Worm (Caenorhabditis elegans) whole organism, early embryonic: ENCODE results near the gene C39H7.4.

ENCODE experiments used
- B0310.2 ChIP-seq: sonication (generic microtip); optimal IDR thresholded peaks from 2 replicates; lab custom pipeline; 2016; ENCODE audit warnings: mild to moderate bottlenecking, missing genetic modification characterization, missing compliant biosample characterization
- F13C5.2 ChIP-seq: sonication (generic microtip); optimal IDR thresholded peaks from 2 replicates; lab custom pipeline; 2017; ENCODE audit warnings: mild to moderate bottlenecking, missing genetic modification characterization, inconsistent platforms, missing compliant biosample characterization
- aly-1 ChIP-seq: sonication (generic microtip); optimal IDR thresholded peaks from 2 replicates; lab custom pipeline; 2016; ENCODE audit warnings: missing genetic modification characterization, missing compliant biosample characterization
- ama-1 ChIP-seq: fragments of 150-350 bp; optimal IDR thresholded peaks from 2 replicates; lab custom pipeline; 2014
- ceh-13 ChIP-seq: fragments of 200-800 bp; sonication (Bioruptor generic); optimal IDR thresholded peaks from 2 replicates; lab custom pipeline; 2018; ENCODE audit warnings: mild to moderate bottlenecking, missing genetic modification characterization, missing compliant biosample characterization
- ceh-36 ChIP-seq: sonication (generic microtip); optimal IDR thresholded peaks from 2 replicates; lab custom pipeline; 2016; ENCODE audit warnings: missing genetic modification characterization, inconsistent platforms, missing compliant biosample characterization
- ets-7 ChIP-seq: sonication (generic microtip); optimal IDR thresholded peaks from 2 replicates; lab custom pipeline; 2016; ENCODE audit warnings: missing genotype, missing genetic modification characterization, missing compliant biosample characterization
- flt-1 ChIP-seq: fragments of 200-800 bp; sonication (Bioruptor generic); IDR thresholded peaks from 2 replicates; pipeline ENCODE4 v1.3.6; 2022; ENCODE audit warnings: missing genetic modification characterization, missing compliant biosample characterization
- hmbx-1 ChIP-seq: sonication (generic microtip); optimal IDR thresholded peaks from 2 replicates; lab custom pipeline; 2016; ENCODE audit warnings: mild to moderate bottlenecking, missing genetic modification characterization, missing compliant biosample characterization
- hmg-4 ChIP-seq: fragments of 200-800 bp; sonication (Bioruptor generic); optimal IDR thresholded peaks from 2 replicates; lab custom pipeline; 2018; ENCODE audit warnings: mild to moderate bottlenecking, missing genetic modification characterization, missing compliant biosample characterization
- hnd-1 ChIP-seq: sonication (generic microtip); optimal IDR thresholded peaks from 2 replicates; lab custom pipeline; 2016; ENCODE audit warnings: missing genetic modification characterization, missing compliant biosample characterization
- pes-1 ChIP-seq: fragments of 200-800 bp; sonication (Bioruptor generic); IDR thresholded peaks from 2 replicates; pipeline ENCODE4 v1.3.6; 2022; ENCODE audit warnings: missing genetic modification reagents, missing genetic modification characterization, missing compliant biosample characterization
- scrt-1 ChIP-seq: fragments of 200-800 bp; sonication (Bioruptor generic); IDR thresholded peaks from 2 replicates; pipeline ENCODE4 v1.3.6; 2022; ENCODE audit warnings: missing genetic modification characterization, missing compliant biosample characterization
- sea-1 ChIP-seq: fragments of 200-800 bp; sonication (Bioruptor generic); conservative IDR thresholded peaks from 2 replicates; pipeline ENCODE4 v1.3.6; 2022; ENCODE audit warnings: missing genetic modification characterization, missing compliant biosample characterization
- tbx-11 ChIP-seq: fragments of 200-800 bp; sonication (Bioruptor generic); IDR thresholded peaks from 2 replicates; pipeline ENCODE4 v1.3.6; 2022; ENCODE audit warnings: missing genetic modification characterization, missing compliant biosample characterization
- tbx-37 ChIP-seq: fragments of 200-800 bp; sonication (Bioruptor generic); conservative IDR thresholded peaks from 2 replicates; pipeline ENCODE4 v1.3.6; 2022; ENCODE audit warnings: missing genetic modification reagents, missing genetic modification characterization, missing compliant biosample characterization
- tra-4 ChIP-seq: sonication (generic microtip); optimal IDR thresholded peaks from 2 replicates; lab custom pipeline; 2017; ENCODE audit warnings: missing genetic modification characterization, missing compliant biosample characterization

C39H7.4 gene

DNA sequence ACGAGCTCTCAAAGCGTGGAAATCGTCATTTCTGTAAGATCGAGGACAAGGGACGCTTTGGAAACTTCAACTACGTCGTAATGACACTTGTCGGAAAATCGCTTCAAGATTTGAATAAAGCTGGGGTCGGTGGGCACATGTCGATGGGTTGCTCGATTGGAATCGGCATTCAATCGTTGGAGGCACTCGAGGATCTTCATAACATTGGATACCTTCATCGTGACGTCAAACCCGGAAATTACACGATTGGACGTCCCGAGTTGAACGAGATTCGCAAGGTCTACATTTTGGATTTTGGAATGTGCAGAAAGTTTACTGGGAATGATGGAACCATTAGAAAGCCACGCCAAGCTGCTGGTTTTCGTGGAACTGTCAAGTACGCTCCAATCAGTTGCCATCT, 18.1 kb upstream of the C39H7.4 start:
- TF ChIP-seq scrt-1 (no peak), F13C5.2 (tag; lab: Kevin White, UChicago) (no peak), pes-1 (no peak), hnd-1 (tag; lab: Kevin White, UChicago) (no peak), B0310.2 (no peak), aly-1 (tag; lab: Kevin White, UChicago) (no peak), ceh-36 (tag; lab: Kevin White, UChicago) (no peak), ama-1 (lab: Kevin White, UChicago) (no peak), ets-7 (tag; lab: Kevin White, UChicago) (no peak), tra-4 (tag; lab: Kevin White, UChicago) (no peak), hmbx-1 (tag; lab: Kevin White, UChicago) (no peak), tbx-11 (GFP tag; lab: Robert Waterston, UW) (no peak)

DNA sequence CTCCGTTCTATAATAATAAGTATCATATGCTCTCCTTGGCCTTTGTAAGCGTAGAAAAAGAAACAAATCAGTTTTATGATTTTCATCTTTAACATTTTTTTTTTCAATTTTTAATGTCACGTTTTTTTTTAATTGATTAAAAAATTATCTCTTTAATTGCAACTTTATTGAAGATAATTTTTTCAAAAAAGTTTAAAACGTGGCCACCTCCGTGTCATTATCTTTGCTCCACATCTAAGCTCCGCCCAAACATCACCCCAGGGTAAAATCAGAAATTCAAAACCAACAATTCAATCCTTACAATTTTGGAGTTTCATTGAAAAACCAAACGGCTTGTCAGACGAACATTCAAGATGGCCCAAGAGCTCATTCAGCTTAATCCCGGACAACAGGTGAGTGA, 17.2 kb upstream of the C39H7.4 start, which contains the start of gene ttbk-8.2:
TSS of gene ttbk-8.2 (plus strand) at position 301 of the 400 bp plus-strand sequence.
- TF ChIP-seq hmbx-1 (tag; lab: Kevin White, UChicago) (no peak), B0310.2 (no peak), tbx-11 (GFP tag; lab: Robert Waterston, UW) (no peak), hnd-1 (tag; lab: Kevin White, UChicago) (no peak), ets-7 (tag; lab: Kevin White, UChicago) (no peak)

DNA sequence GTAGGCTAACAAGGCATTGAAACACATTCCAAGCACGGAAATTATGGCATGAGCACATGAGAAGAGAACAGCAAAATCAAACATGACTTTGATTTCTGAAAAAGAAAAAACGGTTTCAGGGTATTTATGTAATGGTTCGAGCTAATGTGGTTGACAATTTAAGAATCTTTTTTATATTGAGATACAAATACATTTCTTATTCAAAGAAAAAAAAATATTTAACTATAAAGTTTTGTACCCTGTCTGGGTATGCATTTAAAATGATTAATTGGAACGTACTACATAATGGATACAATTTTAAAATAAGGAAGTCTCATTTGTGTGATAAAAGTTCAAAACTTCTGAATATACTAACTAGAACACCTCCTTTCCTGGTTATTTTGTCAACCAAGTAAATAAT, 15.7 kb upstream of the C39H7.4 start, which contains the start of gene srd-12:
TSS of gene srd-12 (minus strand) at position 101 of the 400 bp plus-strand sequence.
- no peak for TF ChIP-seq flt-1 (GFP tag; lab: Robert Waterston, UW)
- TF ChIP-seq ama-1 (lab: Kevin White, UChicago), result no peak
- no peak for TF ChIP-seq ceh-36 (tag; lab: Kevin White, UChicago)
- TF ChIP-seq F13C5.2 (tag; lab: Kevin White, UChicago), result no peak
- no peak for TF ChIP-seq pes-1
- TF ChIP-seq B0310.2, result no peak
- TF ChIP-seq hmbx-1 (tag; lab: Kevin White, UChicago), result no peak
- TF ChIP-seq hnd-1 (tag; lab: Kevin White, UChicago), result no peak
- no peak for TF ChIP-seq sea-1
- TF ChIP-seq tbx-11 (GFP tag; lab: Robert Waterston, UW), result no peak
- no peak for TF ChIP-seq hmg-4 (GFP tag; lab: Kevin White, UChicago)
- no peak for TF ChIP-seq scrt-1

DNA sequence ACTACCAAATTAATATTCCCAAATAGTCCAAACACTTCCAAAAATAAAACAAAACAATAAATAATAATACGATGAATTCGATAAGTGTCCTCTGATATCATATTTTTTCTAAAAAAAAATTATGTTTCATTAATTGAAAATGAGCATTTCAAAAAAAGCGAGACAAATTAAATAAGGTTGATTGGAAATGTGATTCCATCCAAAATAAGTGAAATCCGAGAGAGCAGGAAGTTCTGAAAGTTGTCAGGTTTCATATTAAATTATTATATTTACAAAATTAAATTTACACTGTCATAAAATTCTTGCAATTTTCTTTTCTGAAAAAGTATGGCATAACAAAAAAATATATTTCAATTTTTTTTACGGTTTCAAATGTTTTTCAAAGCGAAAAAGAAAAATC, 12.6 kb upstream of the C39H7.4 start, which contains the start of gene srsx-14:
TSS of gene srsx-14 (minus strand) at position 101 of the 400 bp plus-strand sequence.
- no peak for TF ChIP-seq hnd-1 (tag; lab: Kevin White, UChicago)
- TF ChIP-seq B0310.2, result no peak
- TF ChIP-seq ama-1 (lab: Kevin White, UChicago), result no peak
- no peak for TF ChIP-seq tbx-37 (GFP tag; lab: Robert Waterston, UW)
- no peak for TF ChIP-seq ceh-36 (tag; lab: Kevin White, UChicago)

DNA sequence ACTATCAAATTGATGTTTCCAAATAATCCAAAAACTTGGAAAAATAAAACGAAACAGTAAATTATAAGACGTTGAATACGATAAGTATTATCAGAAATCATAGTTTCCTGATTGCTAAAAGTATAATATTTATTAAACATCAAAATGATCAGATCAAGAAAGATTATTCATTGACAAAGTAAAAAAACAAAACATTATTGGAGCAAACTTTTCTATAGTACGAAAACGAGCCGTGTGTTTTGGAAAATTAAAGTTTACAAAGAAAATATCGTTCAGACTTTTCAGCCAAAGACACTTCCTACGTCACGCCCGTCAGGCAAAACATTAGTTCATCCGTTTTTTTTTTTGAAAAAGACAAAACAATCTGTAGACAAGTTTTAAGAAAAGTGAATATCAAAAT, 9.3 kb upstream of the C39H7.4 start, which contains the start of gene srsx-15:
TSS of gene srsx-15 (minus strand) at position 101 of the 400 bp plus-strand sequence.
- TF ChIP-seq tra-4 (tag; lab: Kevin White, UChicago) (no peak), pes-1 (no peak), ceh-13 (GFP tag; lab: Kevin White, UChicago) (no peak), flt-1 (GFP tag; lab: Robert Waterston, UW) (no peak), F13C5.2 (tag; lab: Kevin White, UChicago) (no peak), ets-7 (tag; lab: Kevin White, UChicago) (no peak), hnd-1 (tag; lab: Kevin White, UChicago) (no peak), ceh-36 (tag; lab: Kevin White, UChicago) (no peak), scrt-1 (no peak), aly-1 (tag; lab: Kevin White, UChicago) (no peak), ama-1 (lab: Kevin White, UChicago) (no peak), hmbx-1 (tag; lab: Kevin White, UChicago) (no peak), tbx-37 (GFP tag; lab: Robert Waterston, UW) (no peak)

DNA sequence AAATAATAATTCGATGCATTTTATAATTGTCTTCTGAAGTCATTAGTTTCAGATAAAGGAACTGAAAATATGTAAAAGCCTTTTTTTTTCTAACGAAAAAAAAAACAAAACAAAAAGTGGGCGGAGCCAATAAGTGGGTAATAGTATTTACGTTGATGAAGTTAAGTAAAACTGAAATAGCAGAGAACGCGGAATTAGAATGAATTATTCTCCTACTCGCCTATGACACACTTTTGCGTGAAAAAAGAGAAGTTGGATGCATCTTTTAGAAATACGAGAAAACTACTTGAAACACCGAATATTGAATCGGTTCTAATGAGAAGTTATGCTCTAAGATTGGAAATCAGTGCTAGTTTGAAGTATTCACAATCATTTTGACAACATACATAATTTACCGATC, 5.2 kb upstream of the C39H7.4 start, which contains the start of gene srsx-16:
TSS of gene srsx-16 (minus strand) at position 101 of the 400 bp plus-strand sequence.
- TF ChIP-seq ceh-13 (GFP tag; lab: Kevin White, UChicago) (no peak), pes-1 (no peak), ama-1 (lab: Kevin White, UChicago) (no peak), tbx-11 (GFP tag; lab: Robert Waterston, UW) (no peak), hnd-1 (tag; lab: Kevin White, UChicago) (no peak), aly-1 (tag; lab: Kevin White, UChicago) (no peak), ets-7 (tag; lab: Kevin White, UChicago) (no peak), tbx-37 (GFP tag; lab: Robert Waterston, UW) (no peak), tra-4 (tag; lab: Kevin White, UChicago) (no peak), hmbx-1 (tag; lab: Kevin White, UChicago) (no peak), flt-1 (GFP tag; lab: Robert Waterston, UW) (no peak), F13C5.2 (tag; lab: Kevin White, UChicago) (no peak), sea-1 (no peak), ceh-36 (tag; lab: Kevin White, UChicago) (no peak), scrt-1 (no peak), B0310.2 (no peak), hmg-4 (GFP tag; lab: Kevin White, UChicago) (no peak)

DNA sequence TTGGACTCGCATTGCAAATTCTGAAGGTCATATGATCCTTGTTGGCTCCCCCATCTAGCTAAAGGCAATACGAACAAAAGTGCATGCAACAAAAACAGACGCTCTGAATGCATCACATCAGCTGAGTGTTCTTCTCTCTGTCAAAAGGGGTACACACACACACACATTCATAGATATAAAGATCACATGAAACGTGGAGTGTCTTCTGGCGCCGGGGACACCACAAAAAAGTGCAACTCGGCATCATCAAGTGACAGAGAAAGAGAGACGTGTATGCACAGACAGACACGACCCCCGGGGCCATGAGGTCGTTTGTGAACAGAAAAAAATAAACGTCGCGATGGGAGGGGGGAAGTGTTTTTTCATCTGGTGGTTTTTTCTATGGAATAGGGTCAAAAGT, 7.1 kb downstream of the C39H7.4 start:
- no peak for TF ChIP-seq tra-4 (tag; lab: Kevin White, UChicago)

DNA sequence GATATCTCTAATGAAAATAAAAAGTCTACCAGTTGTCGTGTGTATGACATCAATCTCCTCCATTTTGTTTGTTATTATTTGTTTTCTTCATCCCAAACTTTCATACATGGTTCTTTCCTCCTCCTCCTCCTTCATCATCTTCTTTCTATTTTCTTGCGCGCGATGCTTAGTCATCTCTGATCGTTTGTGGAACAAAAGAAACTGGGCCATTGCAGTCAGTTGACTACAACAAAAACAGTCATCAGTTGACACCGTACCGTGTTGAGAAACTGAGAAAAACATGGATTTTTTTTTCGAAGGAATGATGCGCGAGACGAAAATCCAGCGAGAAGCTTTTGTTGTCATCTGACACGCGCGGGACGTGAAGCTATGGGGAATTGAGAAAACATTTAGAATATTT, 9.2 kb downstream of the C39H7.4 start:
- TF ChIP-seq hnd-1 (tag; lab: Kevin White, UChicago) (no peak), F13C5.2 (tag; lab: Kevin White, UChicago) (no peak), ceh-13 (GFP tag; lab: Kevin White, UChicago) (no peak), ama-1 (lab: Kevin White, UChicago) (no peak), tbx-11 (GFP tag; lab: Robert Waterston, UW) (no peak), sea-1 (no peak), ets-7 (tag; lab: Kevin White, UChicago) (no peak), B0310.2 (no peak), tbx-37 (GFP tag; lab: Robert Waterston, UW) (no peak), hmbx-1 (tag; lab: Kevin White, UChicago) (no peak), ceh-36 (tag; lab: Kevin White, UChicago) (no peak), hmg-4 (GFP tag; lab: Kevin White, UChicago) (no peak), tra-4 (tag; lab: Kevin White, UChicago) (no peak), aly-1 (tag; lab: Kevin White, UChicago) (no peak), pes-1 (no peak)
